Worm (Caenorhabditis elegans) whole organism, late embryonic: ENCODE data around the gene fat-7.

Experiments
- C08G9.2 ChIP-seq: sonication (generic microtip); optimal IDR thresholded peaks from 2 replicates; lab custom pipeline; 2016; ENCODE audit warnings: mild to moderate bottlenecking, missing genetic modification characterization, moderate library complexity, missing compliant biosample characterization
- T23F11.4 ChIP-seq: fragments of 200-800 bp; sonication (Bioruptor generic); optimal IDR thresholded peaks from 2 replicates; lab custom pipeline; 2018; ENCODE audit warnings: mild to moderate bottlenecking, missing genetic modification characterization, missing compliant biosample characterization
- ama-1 ChIP-seq: fragments of 150-350 bp; optimal IDR thresholded peaks from 2 replicates; lab custom pipeline; 2014
- ceh-24 ChIP-seq: sonication (generic microtip); optimal IDR thresholded peaks from 2 replicates; lab custom pipeline; 2016; ENCODE audit warnings: mild to moderate bottlenecking, missing genetic modification characterization, missing compliant biosample characterization
- dve-1 ChIP-seq: sonication (generic microtip); optimal IDR thresholded peaks from 2 replicates; lab custom pipeline; 2017; ENCODE audit warnings: antibody characterized with exemption, mild to moderate bottlenecking, missing genetic modification characterization, missing compliant biosample characterization
- lin-11 ChIP-seq: fragments of 200-800 bp; sonication (Bioruptor generic); optimal IDR thresholded peaks from 2 replicates; lab custom pipeline; 2018; ENCODE audit warnings: mild to moderate bottlenecking, missing genetic modification characterization, missing compliant biosample characterization
- nfya-1 ChIP-seq: sonication (generic microtip); optimal IDR thresholded peaks from 2 replicates; lab custom pipeline; 2017; ENCODE audit warnings: missing genetic modification characterization, mild to moderate bottlenecking, missing compliant biosample characterization, antibody characterized with exemption, moderate library complexity
- pag-3 ChIP-seq: sonication (generic microtip); optimal IDR thresholded peaks from 2 replicates; lab custom pipeline; 2016; ENCODE audit warnings: missing compliant biosample characterization, missing genetic modification characterization, borderline replicate concordance
- pha-2 ChIP-seq: sonication (generic microtip); optimal IDR thresholded peaks from 2 replicates; lab custom pipeline; 2017; ENCODE audit warnings: mild to moderate bottlenecking, missing genetic modification characterization, missing compliant biosample characterization
- rnt-1 ChIP-seq: sonication (generic microtip); optimal IDR thresholded peaks from 2 replicates; lab custom pipeline; 2016; ENCODE audit warnings: missing genetic modification characterization, missing compliant biosample characterization
- unc-3 ChIP-seq, 2 experiments: fragments of 200-800 bp in 1 of 2; sonication (Bioruptor generic) in 1 of 2; sonication (generic microtip) in 1 of 2; conservative IDR thresholded peaks in 1 of 2; optimal IDR thresholded peaks in 1 of 2; 2 replicates each; pipeline versions ENCODE4 v1.3.6 to Lab custom; 2016 to 2022; ENCODE audit warnings: missing compliant biosample characterization in 2 of 2, missing genetic modification characterization in 2 of 2, missing genetic modification reagents in 1 of 2

DNA sequence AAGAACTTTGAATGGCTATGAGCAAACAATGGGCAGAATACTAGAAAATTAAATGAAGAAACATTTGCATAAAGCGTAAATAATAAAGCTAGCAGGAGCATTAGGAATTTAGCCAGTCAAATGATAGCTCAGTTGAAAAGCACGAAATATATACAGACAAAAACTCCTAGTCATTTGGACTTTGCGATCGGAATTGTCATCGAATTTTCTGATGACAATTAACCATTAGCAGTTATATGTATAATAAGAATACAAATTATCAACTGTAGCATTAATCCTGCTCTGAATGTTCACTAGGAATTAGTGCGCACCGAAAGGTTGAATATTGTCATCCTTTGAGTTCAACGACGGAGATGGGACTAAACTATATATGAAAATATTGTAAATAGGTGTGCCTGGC, 5.6 kb downstream of the fat-7 start, which contains the start of gene ugt-38:
- TF ChIP-seq ama-1 (lab: Kevin White, UChicago) (no peak), pha-2 (tag; lab: Kevin White, UChicago) (no peak), nfya-1 (no peak), unc-3 (GFP tag; conservative IDR thresholded peaks at IDR 0.05; lab: Robert Waterston, UW) (no peak), unc-3 (tag; optimal IDR thresholded peaks at IDR 0.05; lab: Kevin White, UChicago) (no peak), rnt-1 (tag; lab: Kevin White, UChicago) (no peak), pag-3 (tag; lab: Kevin White, UChicago) (no peak), dve-1 (no peak), ceh-24 (tag; lab: Kevin White, UChicago) (no peak), T23F11.4 (no peak), lin-11 (tag; lab: Kevin White, UChicago) (no peak), C08G9.2 (tag; lab: Kevin White, UChicago) (no peak)
